Worm (Caenorhabditis elegans): ENCODE measurements around the gene fip-5.

Gene fip-5

DNA sequence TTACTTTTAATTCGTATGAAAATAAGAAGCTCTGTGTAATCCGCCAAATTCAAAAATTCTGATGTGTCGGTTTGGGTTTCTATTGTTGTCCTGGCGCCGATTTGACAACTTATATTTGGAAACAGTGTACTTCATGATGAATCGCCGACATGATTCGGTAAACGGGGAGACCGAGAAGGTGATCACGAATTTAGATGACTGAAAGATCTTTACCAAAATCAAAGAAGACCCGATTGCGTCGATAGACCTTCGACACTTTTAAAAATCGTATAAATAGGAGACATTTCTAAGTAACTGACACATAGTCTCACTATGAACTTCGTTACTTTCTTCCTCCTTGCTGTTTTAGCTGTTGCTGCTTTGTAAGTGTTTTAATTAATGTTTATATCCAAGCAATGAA is at the start of gene fip-5:
Gene fip-5 (plus strand): TSS at position 312 of the 400 bp plus-strand sequence.
- peak; percentile 0 for TF ChIP-seq aha-1 (tag)
- TF ChIP-seq unc-62 (GFP tag; optimal IDR thresholded peaks at IDR 0.05 in 1 of 2): peak in 1 of 2 experiments; percentile 90
- no peak for TF ChIP-seq unc-62 (tag; optimal IDR thresholded peaks at IDR 0.05)
- TF ChIP-seq mdl-1 (tag; optimal IDR thresholded peaks at IDR 0.05): no peak
- TF ChIP-seq daf-16 (GFP tag; optimal IDR thresholded peaks at IDR 0.05): no peak
- TF ChIP-seq daf-16 (tag; optimal IDR thresholded peaks at IDR 0.05): no peak

DNA sequence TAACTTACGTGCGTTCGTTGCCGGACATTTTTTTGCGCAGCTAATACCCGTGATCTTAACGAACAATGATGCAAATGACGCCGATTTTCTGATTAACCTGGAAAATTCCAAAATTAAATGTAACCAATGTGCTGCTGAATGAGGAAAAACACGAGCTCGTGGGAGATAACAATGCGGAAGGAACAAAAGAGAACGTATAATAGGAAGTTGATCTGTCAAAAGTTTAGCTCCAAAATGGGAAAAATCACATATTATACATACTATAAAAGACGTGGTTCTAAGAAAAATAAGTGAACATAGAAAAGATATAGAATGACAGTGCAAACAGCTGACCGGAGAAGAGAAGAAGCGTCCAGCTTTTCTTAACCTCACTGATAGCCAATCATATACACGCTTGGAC is 49.8 kb upstream of the fip-5 start, which contains the start of gene C14H10.2:
Gene C14H10.2 (minus strand): TSS at position 101 of the 400 bp plus-strand sequence.
- TF ChIP-seq egl-43 (GFP tag; IDR thresholded peaks at IDR 0.05) (no peak), cey-2 (tag; optimal IDR thresholded peaks at IDR 0.05; ENCODE audit: borderline replicate concordance, insufficient read depth) (no peak), sdz-12 (GFP tag; optimal IDR thresholded peaks at IDR 0.05) (no peak), lin-29 (GFP tag; IDR thresholded peaks at IDR 0.05) (no peak), ceh-82 (tag; optimal IDR thresholded peaks at IDR 0.05) (no peak), unc-62 (GFP tag; optimal IDR thresholded peaks at IDR 0.05 in 1 of 2) (peak in 1 of 2 experiments; percentile 37), unc-62 (tag; optimal IDR thresholded peaks at IDR 0.05) (no peak)

ce11 chrX:10254068-10254467 is 48.5 kb upstream of the fip-5 start:
- TF ChIP-seq daf-16 (GFP tag; optimal IDR thresholded peaks at IDR 0.05) (peak in 1 of 2 experiments; percentile 54), daf-16 (tag; optimal IDR thresholded peaks at IDR 0.05) (no peak), unc-62 (GFP tag; optimal IDR thresholded peaks at IDR 0.05 in 1 of 2) (peak in 1 of 2 experiments; percentile 43), unc-62 (tag; optimal IDR thresholded peaks at IDR 0.05) (no peak), hlh-30 (tag; optimal IDR thresholded peaks at IDR 0.05; ENCODE audit: insufficient read depth) (peak; percentile 27), ztf-11 (tag; optimal IDR thresholded peaks at IDR 0.05) (no peak)

DNA sequence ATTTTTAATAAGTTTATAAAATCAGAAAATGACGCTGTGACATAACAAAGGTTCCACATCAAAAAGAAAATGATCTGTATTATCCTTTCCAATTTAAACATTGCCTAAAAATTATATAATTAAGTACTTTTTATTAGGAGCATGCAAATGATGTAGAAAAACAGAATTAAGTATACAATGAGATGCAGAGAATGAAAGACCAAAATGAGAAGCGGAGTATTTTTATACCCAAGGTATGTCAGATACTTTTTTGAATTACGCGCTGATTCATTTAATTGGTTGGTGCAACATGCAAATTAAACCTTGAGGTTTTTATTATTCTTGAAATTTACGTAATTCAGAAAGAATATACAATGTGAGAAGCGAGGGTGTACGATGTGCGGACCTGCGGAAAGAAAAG is 42.5 kb upstream of the fip-5 start, which contains the start of gene C32A9.1:
Gene C32A9.1 (minus strand): TSS at position 101 of the 400 bp plus-strand sequence.
- TF ChIP-seq aha-1 (tag): no peak
- no peak for TF ChIP-seq lin-29 (GFP tag; IDR thresholded peaks at IDR 0.05)

DNA sequence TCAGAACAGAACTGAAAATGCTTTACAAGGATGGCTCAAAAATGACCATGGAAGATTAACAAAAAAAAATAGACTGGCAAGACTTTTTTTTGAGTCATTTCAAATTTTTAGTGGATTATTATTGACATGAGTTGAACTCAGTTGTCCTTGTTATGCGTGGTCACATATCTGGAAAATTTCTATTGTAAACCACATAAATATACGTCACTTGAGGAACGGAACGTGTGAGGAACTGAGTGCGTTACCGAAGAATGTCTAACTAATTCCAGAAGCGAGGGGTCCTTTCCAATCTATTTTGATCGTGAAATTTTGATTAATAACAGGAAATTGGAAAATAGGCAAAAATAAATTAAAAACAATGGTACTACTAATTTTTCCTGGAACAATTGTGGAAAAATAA is 40.2 kb upstream of the fip-5 start:
- TF ChIP-seq php-3 (GFP tag; IDR thresholded peaks at IDR 0.05) (no peak), unc-62 (GFP tag; optimal IDR thresholded peaks at IDR 0.05 in 1 of 2) (peak in 1 of 2 experiments; percentile 93), unc-62 (tag; optimal IDR thresholded peaks at IDR 0.05) (no peak)

- TF ChIP-seq F10B5.3 (tag; optimal IDR thresholded peaks at IDR 0.05): no peak
- TF ChIP-seq gei-8 (GFP tag; optimal IDR thresholded peaks at IDR 0.05): no peak
- no peak for TF ChIP-seq Y5F2A.4 (GFP tag; optimal IDR thresholded peaks at IDR 0.05)
- TF ChIP-seq jun-1 (tag; optimal IDR thresholded peaks at IDR 0.05): no peak
- no peak for TF ChIP-seq lin-1 (GFP tag; IDR thresholded peaks at IDR 0.05)
- no peak for TF ChIP-seq pqm-1 (tag; optimal IDR thresholded peaks at IDR 0.05)
- no peak for TF ChIP-seq daf-8 (GFP tag; IDR thresholded peaks at IDR 0.05)
- TF ChIP-seq zfp-2 (tag; optimal IDR thresholded peaks at IDR 0.05): no peak
- TF ChIP-seq D1046.2 (GFP tag; IDR thresholded peaks at IDR 0.05): no peak
- TF ChIP-seq egl-43 (GFP tag; IDR thresholded peaks at IDR 0.05): no peak
- no peak for TF ChIP-seq egl-27 (tag; optimal IDR thresholded peaks at IDR 0.05)
Measured at ce11 chrX:10273392-10273791, 29.1 kb upstream of the fip-5 start, which contains the start of gene F41E7.2. F41E7.2 (plus strand) TSS chrX:10273692.

DNA sequence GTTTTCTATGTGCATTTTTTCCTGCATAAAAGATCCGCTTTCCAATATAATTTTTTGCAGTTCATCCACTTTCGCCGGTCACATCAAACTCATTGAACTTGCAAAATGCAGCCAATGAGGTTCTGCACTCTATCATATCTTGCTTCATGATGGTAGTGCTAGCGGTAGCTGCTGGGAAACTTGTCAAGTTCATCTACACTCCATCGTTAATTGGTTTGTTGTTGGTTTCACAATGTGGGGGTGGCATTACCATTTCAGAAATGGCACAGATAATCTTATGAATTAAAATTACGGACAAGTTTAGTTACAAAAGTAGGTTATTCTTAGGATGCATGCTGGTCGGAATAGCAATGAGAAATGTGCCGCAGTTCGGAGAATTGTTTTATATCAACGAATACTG is 28.1 kb upstream of the fip-5 start:
- TF ChIP-seq aha-1 (tag): peak; percentile 93
- TF ChIP-seq pqm-1 (tag; optimal IDR thresholded peaks at IDR 0.05): no peak
- TF ChIP-seq dmd-9 (GFP tag; IDR thresholded peaks at IDR 0.05): no peak
- TF ChIP-seq saeg-2 (GFP tag; IDR thresholded peaks at IDR 0.05): no peak
- no peak for TF ChIP-seq Y75B8A.6 (GFP tag; IDR thresholded peaks at IDR 0.05)
